Worm (Caenorhabditis elegans): ENCODE data around the gene K09E9.1.

Gene K09E9.1

ce11 chrX:15598661-15599384 is 21.5 kb upstream of the K09E9.1 start:
- TF ChIP-seq bed-3 (GFP tag; optimal IDR thresholded peaks at IDR 0.05) (no peak), snpc-4 (tag; optimal IDR thresholded peaks at IDR 0.05) (no peak)

DNA sequence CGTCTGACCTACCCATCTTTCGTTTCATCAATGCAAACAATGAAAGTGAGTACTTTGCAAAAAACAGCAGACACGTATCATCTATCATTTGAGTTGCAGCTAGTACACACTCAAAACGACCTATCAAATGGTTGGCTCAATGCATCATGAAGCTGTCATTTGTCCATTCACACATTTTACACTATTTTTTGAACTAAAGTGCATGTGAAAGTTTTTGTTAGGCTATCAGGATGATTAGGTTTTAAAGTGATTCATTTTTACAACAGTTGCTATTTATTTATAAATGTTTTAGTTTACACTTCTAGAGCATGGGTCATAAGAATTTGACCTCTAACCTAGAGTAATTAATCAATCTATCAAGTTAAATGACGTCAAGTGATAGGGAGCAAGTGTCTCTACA is 20.4 kb upstream of the K09E9.1 start:
- TF ChIP-seq blmp-1 (tag; optimal IDR thresholded peaks at IDR 0.05) = no peak
- TF ChIP-seq hlh-1 (tag; optimal IDR thresholded peaks at IDR 0.05) = no peak
- TF ChIP-seq zip-8 (tag; optimal IDR thresholded peaks at IDR 0.05) = no peak
- no peak for TF ChIP-seq nhr-12 (tag; optimal IDR thresholded peaks at IDR 0.05)
- no peak for TF ChIP-seq pha-4 (tag; optimal IDR thresholded peaks at IDR 0.05)

DNA sequence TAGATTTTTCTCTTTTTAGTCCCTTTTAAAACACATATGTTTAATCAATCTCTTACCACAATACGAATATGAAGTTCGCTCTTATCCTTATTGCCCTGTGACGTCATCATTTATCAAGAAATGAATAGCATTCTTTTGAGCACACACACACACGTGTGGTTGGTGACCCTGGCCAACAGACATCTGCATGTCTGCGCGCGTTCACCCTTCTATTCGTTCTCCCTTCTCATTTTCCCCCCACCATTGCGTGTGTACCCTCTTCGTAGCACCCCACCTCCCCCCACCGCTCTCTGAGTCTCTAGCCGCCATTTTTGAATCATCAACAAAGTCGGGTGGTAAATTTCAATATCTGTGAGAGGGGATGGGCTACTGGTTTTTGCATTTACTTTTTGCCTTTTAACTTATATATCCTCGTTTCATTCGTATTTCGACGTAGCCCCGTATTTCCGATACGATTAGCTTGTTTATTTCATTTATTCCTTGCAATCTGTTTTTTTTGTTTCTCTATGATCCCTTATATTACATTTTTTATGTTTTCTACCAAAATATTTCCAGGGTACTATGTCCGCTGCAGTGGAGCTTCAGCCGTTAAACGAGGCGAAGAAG is 19.7 kb upstream of the K09E9.1 start, which contains the start of gene ent-2:
ent-2 (plus strand) TSS at position 556 of the 606 bp plus-strand sequence.
- TF ChIP-seq bed-3 (GFP tag; optimal IDR thresholded peaks at IDR 0.05) = no peak
- TF ChIP-seq ztf-11 (tag; optimal IDR thresholded peaks at IDR 0.05) = no peak
- TF ChIP-seq lsy-2 (tag; optimal IDR thresholded peaks at IDR 0.05) = no peak
- no peak for TF ChIP-seq snpc-4 (tag; optimal IDR thresholded peaks at IDR 0.05)
- TF ChIP-seq ceh-39 (tag; optimal IDR thresholded peaks at IDR 0.05) = no peak
- peak; percentile 13 for TF ChIP-seq cnd-1 (tag; optimal IDR thresholded peaks at IDR 0.05)
- TF ChIP-seq sem-2 (GFP tag; optimal IDR thresholded peaks at IDR 0.05) = no peak
- no peak for TF ChIP-seq sptf-1 (tag; optimal IDR thresholded peaks at IDR 0.05)
- TF ChIP-seq tbx-8 (GFP tag; optimal IDR thresholded peaks at IDR 0.05) = no peak
- TF ChIP-seq unc-39 (tag; optimal IDR thresholded peaks at IDR 0.05) = no peak
- no peak for TF ChIP-seq nhr-76 (tag; optimal IDR thresholded peaks at IDR 0.05)
- TF ChIP-seq nhr-237 (tag; optimal IDR thresholded peaks at IDR 0.05) = no peak
- TF ChIP-seq unc-62 (GFP tag; optimal IDR thresholded peaks at IDR 0.05) = no peak
- TF ChIP-seq ceh-83 (GFP tag; optimal IDR thresholded peaks at IDR 0.05) = no peak
- TF ChIP-seq pha-4 (tag; optimal IDR thresholded peaks at IDR 0.05) = no peak
- TF ChIP-seq elt-3 (tag; optimal IDR thresholded peaks at IDR 0.05) = no peak
- no peak for TF ChIP-seq nhr-12 (tag; optimal IDR thresholded peaks at IDR 0.05)
- TF ChIP-seq flh-1 (GFP tag; optimal IDR thresholded peaks at IDR 0.05) = no peak
- no peak for TF ChIP-seq lin-32 (GFP tag; optimal IDR thresholded peaks at IDR 0.05)
- TF ChIP-seq nhr-28 (tag; optimal IDR thresholded peaks at IDR 0.05) = no peak
- no peak for TF ChIP-seq drap-1 (GFP tag; optimal IDR thresholded peaks at IDR 0.05)
- no peak for TF ChIP-seq ces-1 (GFP tag; optimal IDR thresholded peaks at IDR 0.05)
- TF ChIP-seq hlh-1 (tag; optimal IDR thresholded peaks at IDR 0.05) = peak; percentile 8
- no peak for TF ChIP-seq ceh-43 (GFP tag; optimal IDR thresholded peaks at IDR 0.05)
- peak; percentile 34 for TF ChIP-seq M03D4.4 (tag; optimal IDR thresholded peaks at IDR 0.05)
- TF ChIP-seq mep-1 (tag; optimal IDR thresholded peaks at IDR 0.05) = peak; percentile 69
- no peak for TF ChIP-seq lin-13 (tag; optimal IDR thresholded peaks at IDR 0.05)
- TF ChIP-seq zip-8 (tag; optimal IDR thresholded peaks at IDR 0.05) = peak; percentile 45
- TF ChIP-seq ham-2 (GFP tag; optimal IDR thresholded peaks at IDR 0.05) = peak; percentile 16
- no peak for TF ChIP-seq blmp-1 (tag; optimal IDR thresholded peaks at IDR 0.05)
- peak; percentile 33 for TF ChIP-seq nhr-2 (tag; optimal IDR thresholded peaks at IDR 0.05)
- peak; percentile 11 for TF ChIP-seq unc-120 (tag; optimal IDR thresholded peaks at IDR 0.05; ENCODE audit: poor library complexity, severe bottlenecking)
- no peak for TF ChIP-seq elt-1 (tag; optimal IDR thresholded peaks at IDR 0.05; ENCODE audit: borderline replicate concordance, insufficient read depth)
- no peak for TF ChIP-seq mab-5 (tag; optimal IDR thresholded peaks at IDR 0.05)
- TF ChIP-seq mls-2 (tag; optimal IDR thresholded peaks at IDR 0.05) = peak; percentile 40

ce11 chrX:15604236-15604635 is 16.1 kb upstream of the K09E9.1 start:
- TF ChIP-seq bed-3 (GFP tag; optimal IDR thresholded peaks at IDR 0.05) = no peak
- TF ChIP-seq tbx-8 (GFP tag; optimal IDR thresholded peaks at IDR 0.05) = no peak
- no peak for TF ChIP-seq hlh-1 (tag; optimal IDR thresholded peaks at IDR 0.05)
- TF ChIP-seq ceh-43 (GFP tag; optimal IDR thresholded peaks at IDR 0.05) = no peak
- TF ChIP-seq ham-2 (GFP tag; optimal IDR thresholded peaks at IDR 0.05) = no peak
- no peak for TF ChIP-seq drap-1 (GFP tag; optimal IDR thresholded peaks at IDR 0.05)
- no peak for TF ChIP-seq ztf-11 (tag; optimal IDR thresholded peaks at IDR 0.05)
- TF ChIP-seq ces-1 (GFP tag; optimal IDR thresholded peaks at IDR 0.05) = no peak
- TF ChIP-seq unc-39 (tag; optimal IDR thresholded peaks at IDR 0.05) = no peak

All from whole organism, mixed stage, embryonic.